Worm (Caenorhabditis elegans): ENCODE measurements around the gene npr-1.

Gene npr-1

DNA sequence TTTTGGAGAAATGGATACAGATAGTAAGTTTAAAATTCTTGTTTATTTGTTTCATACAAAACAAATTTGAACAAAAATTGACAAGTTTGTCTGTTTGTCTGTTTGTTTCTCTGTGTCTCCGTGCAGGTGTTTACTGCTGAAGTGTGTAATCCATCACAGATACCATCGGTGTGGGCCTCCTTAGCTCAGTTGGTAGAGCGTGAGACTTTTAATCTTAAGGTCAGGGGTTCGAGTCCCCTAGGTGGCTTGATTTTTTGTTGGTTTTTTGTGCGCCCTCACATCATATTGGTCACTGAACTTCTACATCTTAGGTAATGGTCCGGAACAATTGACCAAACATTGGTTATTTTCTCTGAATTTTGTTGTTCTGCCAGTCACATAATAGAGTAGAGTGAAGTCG, 19.2 kb upstream of the npr-1 start (continued):
- TF ChIP-seq sptf-1 (tag; optimal IDR thresholded peaks at IDR 0.05) (no peak), dsc-1 (tag; optimal IDR thresholded peaks at IDR 0.05) (no peak), F16B12.6 (tag; optimal IDR thresholded peaks at IDR 0.05) (no peak), nhr-28 (tag; optimal IDR thresholded peaks at IDR 0.05) (no peak), tlp-1 (tag; optimal IDR thresholded peaks at IDR 0.05) (no peak), ets-5 (GFP tag; IDR thresholded peaks at IDR 0.05) (no peak), pag-3 (tag; optimal IDR thresholded peaks at IDR 0.05; ENCODE audit: borderline replicate concordance, insufficient read depth) (no peak), unc-30 (tag; optimal IDR thresholded peaks at IDR 0.05) (no peak), ces-1 (GFP tag; optimal IDR thresholded peaks at IDR 0.05) (no peak), lin-35 (GFP tag; optimal IDR thresholded peaks at IDR 0.05) (peak; percentile 13 to 64), vab-15 (tag; optimal IDR thresholded peaks at IDR 0.05) (no peak), nhr-20 (tag; optimal IDR thresholded peaks at IDR 0.05) (peak; percentile 58), pax-3 (tag; optimal IDR thresholded peaks at IDR 0.05) (no peak), grh-1 (GFP tag; IDR thresholded peaks at IDR 0.05) (no peak), lin-15B (tag; optimal IDR thresholded peaks at IDR 0.05) (no peak), fkh-10 (GFP tag; optimal IDR thresholded peaks at IDR 0.05) (no peak), ceh-82 (tag; optimal IDR thresholded peaks at IDR 0.05) (peak in 1 of 3 experiments; percentile 13), rnt-1 (tag; optimal IDR thresholded peaks at IDR 0.05) (peak; percentile 65), ztf-11 (tag; optimal IDR thresholded peaks at IDR 0.05) (no peak), unc-86 (tag; optimal IDR thresholded peaks at IDR 0.05) (no peak), mep-1 (tag; optimal IDR thresholded peaks at IDR 0.05) (peak; percentile 57), alr-1 (tag; optimal IDR thresholded peaks at IDR 0.05; ENCODE audit: borderline replicate concordance) (no peak), sox-4 (tag; optimal IDR thresholded peaks at IDR 0.05) (no peak), fos-1 (tag; optimal IDR thresholded peaks at IDR 0.05) (no peak), egl-27 (tag; optimal IDR thresholded peaks at IDR 0.05) (no peak), nhr-71 (tag; optimal IDR thresholded peaks at IDR 0.05) (peak; percentile 62), nhr-85 (tag) (peak; percentile 73), isw-1 (GFP tag; IDR thresholded peaks at IDR 0.05) (no peak), tbx-2 (tag; optimal IDR thresholded peaks at IDR 0.05) (peak; percentile 13), nhr-12 (tag; optimal IDR thresholded peaks at IDR 0.05) (no peak), ceh-63 (GFP tag; optimal IDR thresholded peaks at IDR 0.05) (no peak), lir-3 (tag; optimal IDR thresholded peaks at IDR 0.05; ENCODE audit: poor library complexity) (peak; percentile 58), snu-23 (GFP tag; optimal IDR thresholded peaks at IDR 0.05) (peak; percentile 70), efl-1 (optimal IDR thresholded peaks at IDR 0.05) (peak in 1 of 2 experiments; percentile 23), efl-1 (GFP tag; optimal IDR thresholded peaks at IDR 0.05 in 1 of 2) (peak in 1 of 2 experiments; percentile 0), mdl-1 (tag; optimal IDR thresholded peaks at IDR 0.05) (peak in 1 of 2 experiments; percentile 42), nhr-84 (tag; optimal IDR thresholded peaks at IDR 0.05) (no peak), nhr-77 (tag; optimal IDR thresholded peaks at IDR 0.05) (peak; percentile 44), nhr-19 (GFP tag; conservative IDR thresholded peaks at IDR 0.05) (peak; percentile 44), C04F5.9 (tag; optimal IDR thresholded peaks at IDR 0.05) (no peak), efl-3 (GFP tag; optimal IDR thresholded peaks at IDR 0.05) (no peak), nhr-47 (tag; optimal IDR thresholded peaks at IDR 0.05) (peak; percentile 45)

DNA sequence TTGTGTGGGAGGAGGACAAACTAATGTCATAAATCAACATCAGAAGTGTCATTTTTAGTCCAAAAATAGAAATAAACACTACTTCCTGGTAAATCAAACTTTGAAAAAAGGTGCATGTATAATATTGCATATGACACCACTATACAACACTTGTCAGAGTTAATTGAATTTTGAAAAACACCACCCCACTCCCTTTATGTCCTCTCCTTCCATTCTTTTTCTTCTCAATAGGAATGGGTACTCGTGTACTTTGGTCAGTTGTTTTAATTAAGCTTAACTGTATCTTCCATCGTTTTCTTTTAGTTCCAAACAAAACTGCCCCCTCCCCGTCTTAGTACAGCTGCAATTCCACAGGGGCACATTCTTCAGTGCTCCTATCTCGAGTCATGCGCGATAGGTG, 17.7 kb upstream of the npr-1 start:
- no peak for TF ChIP-seq egl-27 (tag; optimal IDR thresholded peaks at IDR 0.05)
- no peak for TF ChIP-seq fkh-4 (tag; optimal IDR thresholded peaks at IDR 0.05; ENCODE audit: borderline replicate concordance)
- no peak for TF ChIP-seq lin-35 (GFP tag; optimal IDR thresholded peaks at IDR 0.05)
- no peak for TF ChIP-seq efl-1 (optimal IDR thresholded peaks at IDR 0.05)
- TF ChIP-seq efl-1 (GFP tag; optimal IDR thresholded peaks at IDR 0.05 in 1 of 2) = peak in 1 of 2 experiments; percentile 26
- TF ChIP-seq ama-1 (optimal IDR thresholded peaks at IDR 0.05) = no peak
- no peak for TF ChIP-seq C34B4.2 (tag; optimal IDR thresholded peaks at IDR 0.05)
- no peak for TF ChIP-seq lsy-2 (tag; optimal IDR thresholded peaks at IDR 0.05)
- peak; percentile 48 for TF ChIP-seq lin-14 (GFP tag; optimal IDR thresholded peaks at IDR 0.05)
- no peak for TF ChIP-seq zag-1 (tag; optimal IDR thresholded peaks at IDR 0.05)
- TF ChIP-seq grh-1 (GFP tag; IDR thresholded peaks at IDR 0.05) = no peak
- TF ChIP-seq nhr-237 (tag; optimal IDR thresholded peaks at IDR 0.05) = no peak
- TF ChIP-seq sup-37 (GFP tag; optimal IDR thresholded peaks at IDR 0.05) = no peak
- TF ChIP-seq nhr-47 (tag; optimal IDR thresholded peaks at IDR 0.05) = no peak
